Worm (Caenorhabditis elegans) whole organism, early embryonic: ENCODE measurements around the gene F09G8.7.

ENCODE experiments used
- B0310.2 ChIP-seq: sonication (generic microtip); optimal IDR thresholded peaks from 2 replicates; lab custom pipeline; 2016; ENCODE audit warnings: mild to moderate bottlenecking, missing genetic modification characterization, missing compliant biosample characterization
- F13C5.2 ChIP-seq: sonication (generic microtip); optimal IDR thresholded peaks from 2 replicates; lab custom pipeline; 2017; ENCODE audit warnings: mild to moderate bottlenecking, missing genetic modification characterization, inconsistent platforms, missing compliant biosample characterization
- aly-1 ChIP-seq: sonication (generic microtip); optimal IDR thresholded peaks from 2 replicates; lab custom pipeline; 2016; ENCODE audit warnings: missing genetic modification characterization, missing compliant biosample characterization
- ama-1 ChIP-seq: fragments of 150-350 bp; optimal IDR thresholded peaks from 2 replicates; lab custom pipeline; 2014
- ceh-13 ChIP-seq: fragments of 200-800 bp; sonication (Bioruptor generic); optimal IDR thresholded peaks from 2 replicates; lab custom pipeline; 2018; ENCODE audit warnings: mild to moderate bottlenecking, missing genetic modification characterization, missing compliant biosample characterization
- ceh-36 ChIP-seq: sonication (generic microtip); optimal IDR thresholded peaks from 2 replicates; lab custom pipeline; 2016; ENCODE audit warnings: missing genetic modification characterization, inconsistent platforms, missing compliant biosample characterization
- ets-7 ChIP-seq: sonication (generic microtip); optimal IDR thresholded peaks from 2 replicates; lab custom pipeline; 2016; ENCODE audit warnings: missing genotype, missing genetic modification characterization, missing compliant biosample characterization
- flt-1 ChIP-seq: fragments of 200-800 bp; sonication (Bioruptor generic); IDR thresholded peaks from 2 replicates; pipeline ENCODE4 v1.3.6; 2022; ENCODE audit warnings: missing genetic modification characterization, missing compliant biosample characterization
- hmbx-1 ChIP-seq: sonication (generic microtip); optimal IDR thresholded peaks from 2 replicates; lab custom pipeline; 2016; ENCODE audit warnings: mild to moderate bottlenecking, missing genetic modification characterization, missing compliant biosample characterization
- hmg-4 ChIP-seq: fragments of 200-800 bp; sonication (Bioruptor generic); optimal IDR thresholded peaks from 2 replicates; lab custom pipeline; 2018; ENCODE audit warnings: mild to moderate bottlenecking, missing genetic modification characterization, missing compliant biosample characterization
- hnd-1 ChIP-seq: sonication (generic microtip); optimal IDR thresholded peaks from 2 replicates; lab custom pipeline; 2016; ENCODE audit warnings: missing genetic modification characterization, missing compliant biosample characterization
- pes-1 ChIP-seq: fragments of 200-800 bp; sonication (Bioruptor generic); IDR thresholded peaks from 2 replicates; pipeline ENCODE4 v1.3.6; 2022; ENCODE audit warnings: missing genetic modification reagents, missing genetic modification characterization, missing compliant biosample characterization
- scrt-1 ChIP-seq: fragments of 200-800 bp; sonication (Bioruptor generic); IDR thresholded peaks from 2 replicates; pipeline ENCODE4 v1.3.6; 2022; ENCODE audit warnings: missing genetic modification characterization, missing compliant biosample characterization
- sea-1 ChIP-seq: fragments of 200-800 bp; sonication (Bioruptor generic); conservative IDR thresholded peaks from 2 replicates; pipeline ENCODE4 v1.3.6; 2022; ENCODE audit warnings: missing genetic modification characterization, missing compliant biosample characterization
- tbx-11 ChIP-seq: fragments of 200-800 bp; sonication (Bioruptor generic); IDR thresholded peaks from 2 replicates; pipeline ENCODE4 v1.3.6; 2022; ENCODE audit warnings: missing genetic modification characterization, missing compliant biosample characterization
- tbx-37 ChIP-seq: fragments of 200-800 bp; sonication (Bioruptor generic); conservative IDR thresholded peaks from 2 replicates; pipeline ENCODE4 v1.3.6; 2022; ENCODE audit warnings: missing genetic modification reagents, missing genetic modification characterization, missing compliant biosample characterization
- tra-4 ChIP-seq: sonication (generic microtip); optimal IDR thresholded peaks from 2 replicates; lab custom pipeline; 2017; ENCODE audit warnings: missing genetic modification characterization, missing compliant biosample characterization

The F09G8.7 gene

DNA sequence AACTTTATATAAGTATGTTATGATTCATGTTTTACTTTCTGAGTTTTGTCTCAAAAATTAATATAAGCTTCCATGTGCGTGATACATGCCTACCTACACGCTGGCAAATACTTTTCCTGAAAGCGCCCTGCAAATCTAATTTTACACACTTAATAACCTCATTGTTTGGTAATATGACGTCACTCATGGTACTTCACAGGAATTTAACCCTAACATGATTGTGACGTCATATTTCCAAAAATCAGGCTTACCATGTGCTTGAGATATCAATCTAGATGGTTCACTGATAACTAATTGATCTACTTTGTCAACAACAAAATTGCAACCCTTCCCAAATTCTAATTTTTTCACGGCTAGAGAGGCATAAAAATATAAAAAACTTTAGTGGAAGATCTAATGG, 35.3 kb upstream of the F09G8.7 start:
- TF ChIP-seq B0310.2 (tag; lab: Kevin White, UChicago) (no peak), ama-1 (lab: Kevin White, UChicago) (no peak), hmg-4 (no peak), sea-1 (GFP tag; lab: Robert Waterston, UW) (no peak), tra-4 (tag; lab: Kevin White, UChicago) (no peak), tbx-37 (GFP tag; lab: Robert Waterston, UW) (no peak), aly-1 (tag; lab: Kevin White, UChicago) (no peak), F13C5.2 (no peak), ceh-36 (tag; lab: Kevin White, UChicago) (no peak), hnd-1 (tag; lab: Kevin White, UChicago) (no peak), flt-1 (GFP tag; lab: Robert Waterston, UW) (no peak), scrt-1 (GFP tag; lab: Robert Waterston, UW) (no peak), ets-7 (no peak)

DNA sequence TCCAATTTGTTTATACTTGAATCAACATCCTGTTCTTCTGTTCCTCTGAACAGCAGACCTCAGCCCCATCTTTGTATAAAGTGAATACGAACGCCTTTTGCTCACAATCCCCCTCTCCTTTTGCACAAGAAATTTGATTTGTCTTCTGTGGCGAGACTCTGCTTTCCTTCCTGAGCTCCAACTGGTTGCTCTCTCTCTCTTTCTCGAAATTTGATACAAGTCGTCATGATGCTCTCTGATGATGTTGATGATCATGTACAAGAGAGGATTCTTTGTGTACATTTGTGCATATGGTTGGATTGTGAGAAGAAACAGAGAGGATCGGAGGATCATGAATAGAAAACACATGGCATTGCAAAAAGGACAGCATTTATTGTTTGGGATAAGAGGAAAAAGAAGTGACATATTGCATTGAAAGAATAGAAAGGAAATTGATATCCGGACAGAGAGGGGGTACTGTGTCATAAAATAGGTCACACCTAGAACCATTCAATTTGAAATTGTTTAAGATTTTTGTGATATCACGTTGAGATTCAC, 32.8 kb upstream of the F09G8.7 start:
- TF ChIP-seq ceh-36 (tag; lab: Kevin White, UChicago): no peak
- no peak for TF ChIP-seq hmbx-1 (tag; lab: Kevin White, UChicago)
- no peak for TF ChIP-seq flt-1 (GFP tag; lab: Robert Waterston, UW)

DNA sequence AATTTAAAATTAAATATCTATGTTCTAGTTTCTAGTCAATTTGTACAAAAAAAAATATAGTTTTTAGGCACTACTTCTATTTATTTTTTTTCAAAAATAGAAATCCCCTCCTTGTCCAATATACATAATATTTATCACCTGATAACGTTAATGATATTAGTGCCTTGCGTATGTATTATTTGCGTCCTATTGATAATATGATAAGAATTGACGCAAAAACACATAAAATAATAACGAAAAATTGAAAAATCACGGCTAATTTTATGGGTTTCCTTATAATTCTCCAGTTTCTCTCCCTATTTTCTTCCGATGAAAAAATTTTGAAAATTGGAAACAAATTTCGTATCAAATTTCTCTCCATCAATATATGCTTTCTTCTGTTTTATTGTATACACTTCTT, 31.6 kb upstream of the F09G8.7 start:
- TF ChIP-seq pes-1: no peak
- no peak for TF ChIP-seq tra-4 (tag; lab: Kevin White, UChicago)
- TF ChIP-seq B0310.2 (tag; lab: Kevin White, UChicago): no peak
- TF ChIP-seq scrt-1 (GFP tag; lab: Robert Waterston, UW): no peak
- TF ChIP-seq tbx-11 (GFP tag; lab: Robert Waterston, UW): no peak
- TF ChIP-seq ets-7: no peak
- TF ChIP-seq F13C5.2: no peak
- no peak for TF ChIP-seq aly-1 (tag; lab: Kevin White, UChicago)
- no peak for TF ChIP-seq ama-1 (lab: Kevin White, UChicago)
- TF ChIP-seq hnd-1 (tag; lab: Kevin White, UChicago): no peak

DNA sequence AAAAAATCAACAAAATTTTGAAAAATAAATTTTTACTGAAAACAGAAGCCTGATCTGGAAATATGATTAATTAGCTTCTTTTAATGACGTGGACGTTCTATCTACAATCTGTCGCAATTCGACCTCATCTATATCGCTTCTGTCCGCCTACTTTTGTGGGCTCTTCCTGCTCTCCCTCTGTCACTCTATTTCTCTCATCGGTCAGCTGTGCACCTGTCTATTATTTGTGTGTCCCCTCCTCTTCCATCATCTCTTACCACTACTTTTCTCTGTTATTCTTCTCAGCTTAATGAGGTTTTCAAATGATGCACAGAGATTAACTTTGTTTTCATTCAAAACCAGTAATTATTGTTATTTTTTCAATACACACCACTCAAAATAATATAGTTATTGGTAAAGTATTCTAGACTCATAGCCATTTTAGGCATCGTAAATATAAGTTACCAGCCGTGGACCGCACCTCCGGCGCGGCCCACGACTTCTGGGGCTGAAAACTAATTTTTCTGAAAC, 31.0 kb upstream of the F09G8.7 start:
- TF ChIP-seq ets-7: no peak
- no peak for TF ChIP-seq ama-1 (lab: Kevin White, UChicago)
- no peak for TF ChIP-seq pes-1
- TF ChIP-seq ceh-13 (GFP tag; lab: Kevin White, UChicago): no peak
- no peak for TF ChIP-seq hnd-1 (tag; lab: Kevin White, UChicago)
- no peak for TF ChIP-seq F13C5.2
- TF ChIP-seq aly-1 (tag; lab: Kevin White, UChicago): no peak
- TF ChIP-seq B0310.2 (tag; lab: Kevin White, UChicago): no peak
- TF ChIP-seq hmg-4: no peak
- TF ChIP-seq flt-1 (GFP tag; lab: Robert Waterston, UW): no peak
- no peak for TF ChIP-seq tra-4 (tag; lab: Kevin White, UChicago)
- TF ChIP-seq scrt-1 (GFP tag; lab: Robert Waterston, UW): no peak
- TF ChIP-seq ceh-36 (tag; lab: Kevin White, UChicago): no peak
- no peak for TF ChIP-seq sea-1 (GFP tag; lab: Robert Waterston, UW)
- no peak for TF ChIP-seq tbx-11 (GFP tag; lab: Robert Waterston, UW)
- no peak for TF ChIP-seq hmbx-1 (tag; lab: Kevin White, UChicago)

DNA sequence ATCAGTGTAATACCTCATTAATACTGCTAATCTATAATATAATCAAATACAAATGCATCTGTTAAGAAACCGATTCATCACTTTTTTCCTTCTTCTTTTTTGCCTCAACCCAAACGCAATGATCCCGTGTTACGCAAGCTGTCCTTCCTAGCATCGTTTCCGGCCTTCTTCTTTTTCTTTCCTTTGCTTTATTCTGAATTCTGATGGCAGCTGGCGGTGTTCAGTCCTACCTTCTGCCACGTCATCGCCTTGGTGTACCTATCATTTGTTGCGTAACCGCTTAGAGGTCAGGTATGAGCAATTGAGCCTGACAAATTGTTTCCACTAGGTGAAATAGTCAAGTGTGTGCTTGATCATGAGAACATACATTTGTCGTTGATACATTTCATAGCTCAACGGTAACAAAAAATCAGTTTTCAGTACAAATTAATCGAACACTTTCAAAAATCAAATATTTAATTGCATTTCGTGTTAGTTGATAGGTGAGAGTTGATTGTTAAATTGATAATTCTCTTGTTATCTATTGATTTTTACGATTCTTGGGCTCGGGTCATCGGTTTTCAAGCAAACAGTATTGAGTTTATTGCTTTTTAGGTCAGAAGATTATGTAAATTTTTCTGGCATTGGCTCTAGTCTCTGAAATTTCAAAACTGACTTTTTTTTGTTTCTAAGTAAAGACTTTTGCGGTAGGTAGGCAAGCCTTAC, 30.2 kb upstream of the F09G8.7 start:
- TF ChIP-seq sea-1 (GFP tag; lab: Robert Waterston, UW): no peak
- no peak for TF ChIP-seq B0310.2 (tag; lab: Kevin White, UChicago)
- TF ChIP-seq aly-1 (tag; lab: Kevin White, UChicago): no peak
- TF ChIP-seq ceh-36 (tag; lab: Kevin White, UChicago): no peak
- peak; percentile 30 for TF ChIP-seq hmg-4
- no peak for TF ChIP-seq flt-1 (GFP tag; lab: Robert Waterston, UW)
- no peak for TF ChIP-seq tbx-37 (GFP tag; lab: Robert Waterston, UW)
- TF ChIP-seq tra-4 (tag; lab: Kevin White, UChicago): no peak
- TF ChIP-seq ceh-13 (GFP tag; lab: Kevin White, UChicago): no peak
- no peak for TF ChIP-seq tbx-11 (GFP tag; lab: Robert Waterston, UW)
- TF ChIP-seq ets-7: peak; percentile 95
- peak; percentile 38; the same call in 1 of the 2 replicates for TF ChIP-seq pes-1
- no peak for TF ChIP-seq scrt-1 (GFP tag; lab: Robert Waterston, UW)
- TF ChIP-seq F13C5.2: no peak
- TF ChIP-seq ama-1 (lab: Kevin White, UChicago): no peak
- no peak for TF ChIP-seq hnd-1 (tag; lab: Kevin White, UChicago)

DNA sequence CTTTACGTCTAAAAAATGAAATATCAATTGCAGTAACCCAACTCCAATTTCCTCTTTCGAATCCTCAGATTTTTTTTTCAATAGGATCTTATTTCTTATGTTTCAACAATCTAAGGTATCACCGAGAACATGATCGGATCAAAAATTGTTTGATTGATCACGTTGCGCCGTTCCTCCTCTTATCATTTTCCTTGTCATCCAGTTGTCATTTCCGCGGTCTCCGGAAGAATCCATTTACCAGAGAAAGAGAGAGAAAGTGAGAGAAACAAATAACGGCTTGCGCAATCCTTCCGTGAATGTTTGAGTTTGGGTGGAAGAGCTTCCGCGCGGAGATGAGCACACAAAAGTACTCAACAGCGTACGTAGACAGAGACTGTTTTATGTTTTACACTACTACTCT, 25.1 kb upstream of the F09G8.7 start:
- TF ChIP-seq ceh-13 (GFP tag; lab: Kevin White, UChicago): no peak
- TF ChIP-seq tbx-37 (GFP tag; lab: Robert Waterston, UW): no peak
- TF ChIP-seq B0310.2 (tag; lab: Kevin White, UChicago): no peak
- no peak for TF ChIP-seq hmbx-1 (tag; lab: Kevin White, UChicago)
- TF ChIP-seq ets-7: no peak
- no peak for TF ChIP-seq F13C5.2
- TF ChIP-seq tbx-11 (GFP tag; lab: Robert Waterston, UW): no peak
- TF ChIP-seq ama-1 (lab: Kevin White, UChicago): no peak
- TF ChIP-seq aly-1 (tag; lab: Kevin White, UChicago): no peak
- no peak for TF ChIP-seq scrt-1 (GFP tag; lab: Robert Waterston, UW)
- no peak for TF ChIP-seq ceh-36 (tag; lab: Kevin White, UChicago)
- no peak for TF ChIP-seq flt-1 (GFP tag; lab: Robert Waterston, UW)
- TF ChIP-seq hnd-1 (tag; lab: Kevin White, UChicago): no peak
- no peak for TF ChIP-seq hmg-4
- no peak for TF ChIP-seq pes-1
